Worm (Caenorhabditis elegans) whole organism, early embryonic: ENCODE measurements around the gene Y54G2A.52.
"Not testable (repeated sequence)": the region's sequence is repeated elsewhere in the genome, so short reads cannot be mapped to it uniquely, and the experiment has no call there.

Experiments
- B0310.2 ChIP-seq: sonication (generic microtip); optimal IDR thresholded peaks from 2 replicates; lab custom pipeline; 2016; ENCODE audit warnings: mild to moderate bottlenecking, missing genetic modification characterization, missing compliant biosample characterization
- F13C5.2 ChIP-seq: sonication (generic microtip); optimal IDR thresholded peaks from 2 replicates; lab custom pipeline; 2017; ENCODE audit warnings: mild to moderate bottlenecking, missing genetic modification characterization, inconsistent platforms, missing compliant biosample characterization
- aly-1 ChIP-seq: sonication (generic microtip); optimal IDR thresholded peaks from 2 replicates; lab custom pipeline; 2016; ENCODE audit warnings: missing genetic modification characterization, missing compliant biosample characterization
- ama-1 ChIP-seq: fragments of 150-350 bp; optimal IDR thresholded peaks from 2 replicates; lab custom pipeline; 2014
- ceh-13 ChIP-seq: fragments of 200-800 bp; sonication (Bioruptor generic); optimal IDR thresholded peaks from 2 replicates; lab custom pipeline; 2018; ENCODE audit warnings: mild to moderate bottlenecking, missing genetic modification characterization, missing compliant biosample characterization
- ceh-36 ChIP-seq: sonication (generic microtip); optimal IDR thresholded peaks from 2 replicates; lab custom pipeline; 2016; ENCODE audit warnings: missing genetic modification characterization, inconsistent platforms, missing compliant biosample characterization
- ets-7 ChIP-seq: sonication (generic microtip); optimal IDR thresholded peaks from 2 replicates; lab custom pipeline; 2016; ENCODE audit warnings: missing genotype, missing genetic modification characterization, missing compliant biosample characterization
- flt-1 ChIP-seq: fragments of 200-800 bp; sonication (Bioruptor generic); IDR thresholded peaks from 2 replicates; pipeline ENCODE4 v1.3.6; 2022; ENCODE audit warnings: missing genetic modification characterization, missing compliant biosample characterization
- hmbx-1 ChIP-seq: sonication (generic microtip); optimal IDR thresholded peaks from 2 replicates; lab custom pipeline; 2016; ENCODE audit warnings: mild to moderate bottlenecking, missing genetic modification characterization, missing compliant biosample characterization
- hmg-4 ChIP-seq: fragments of 200-800 bp; sonication (Bioruptor generic); optimal IDR thresholded peaks from 2 replicates; lab custom pipeline; 2018; ENCODE audit warnings: mild to moderate bottlenecking, missing genetic modification characterization, missing compliant biosample characterization
- hnd-1 ChIP-seq: sonication (generic microtip); optimal IDR thresholded peaks from 2 replicates; lab custom pipeline; 2016; ENCODE audit warnings: missing genetic modification characterization, missing compliant biosample characterization
- pes-1 ChIP-seq: fragments of 200-800 bp; sonication (Bioruptor generic); IDR thresholded peaks from 2 replicates; pipeline ENCODE4 v1.3.6; 2022; ENCODE audit warnings: missing genetic modification reagents, missing genetic modification characterization, missing compliant biosample characterization
- scrt-1 ChIP-seq: fragments of 200-800 bp; sonication (Bioruptor generic); IDR thresholded peaks from 2 replicates; pipeline ENCODE4 v1.3.6; 2022; ENCODE audit warnings: missing genetic modification characterization, missing compliant biosample characterization
- sea-1 ChIP-seq: fragments of 200-800 bp; sonication (Bioruptor generic); conservative IDR thresholded peaks from 2 replicates; pipeline ENCODE4 v1.3.6; 2022; ENCODE audit warnings: missing genetic modification characterization, missing compliant biosample characterization
- tbx-11 ChIP-seq: fragments of 200-800 bp; sonication (Bioruptor generic); IDR thresholded peaks from 2 replicates; pipeline ENCODE4 v1.3.6; 2022; ENCODE audit warnings: missing genetic modification characterization, missing compliant biosample characterization
- tbx-37 ChIP-seq: fragments of 200-800 bp; sonication (Bioruptor generic); conservative IDR thresholded peaks from 2 replicates; pipeline ENCODE4 v1.3.6; 2022; ENCODE audit warnings: missing genetic modification reagents, missing genetic modification characterization, missing compliant biosample characterization
- tra-4 ChIP-seq: sonication (generic microtip); optimal IDR thresholded peaks from 2 replicates; lab custom pipeline; 2017; ENCODE audit warnings: missing genetic modification characterization, missing compliant biosample characterization

Gene Y54G2A.52

DNA sequence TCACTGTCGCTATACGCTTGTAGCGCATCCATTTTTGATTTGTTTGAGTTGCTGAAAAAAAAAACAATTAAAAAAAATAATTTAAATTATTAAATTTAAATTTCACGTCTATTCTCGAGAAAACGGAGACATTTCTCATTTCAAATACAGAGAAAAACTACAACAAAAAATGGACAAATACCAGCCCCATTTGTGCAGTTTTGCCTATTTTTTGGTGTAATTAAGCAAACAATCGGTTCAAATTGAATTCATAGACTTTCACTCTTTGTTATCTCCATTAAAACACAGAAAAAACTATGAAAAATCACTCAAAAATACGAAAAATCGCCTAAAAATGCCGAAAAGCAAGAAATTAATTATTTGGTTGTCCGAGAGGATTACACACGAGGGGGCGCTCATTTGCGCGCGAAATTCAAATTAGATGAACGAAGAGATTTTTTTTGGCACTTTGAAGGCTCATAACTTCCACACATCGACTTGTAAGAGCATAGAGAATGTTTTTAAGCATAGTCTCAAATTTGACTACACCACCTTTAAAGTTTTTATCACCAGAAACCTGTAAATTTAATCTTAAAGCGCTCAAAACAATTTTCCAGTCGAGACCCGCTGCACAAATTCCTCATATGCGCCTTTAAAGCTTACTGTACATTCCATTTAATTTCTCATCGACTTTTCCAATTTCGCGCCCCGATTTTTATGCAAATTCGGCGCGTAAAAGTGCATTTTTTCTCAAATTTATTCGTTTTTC, 15.5 kb downstream of the Y54G2A.52 start, which contains the start of gene Y54G2A.12:
TSS of gene Y54G2A.12 (minus strand) at position 51 of the 748 bp plus-strand sequence.
- TF ChIP-seq sea-1 (no peak), B0310.2 (no peak), hnd-1 (tag; lab: Kevin White, UChicago) (no peak), ets-7 (tag; lab: Kevin White, UChicago) (no peak), scrt-1 (GFP tag; lab: Robert Waterston, UW) (no peak), ama-1 (lab: Kevin White, UChicago) (no peak), tra-4 (tag; lab: Kevin White, UChicago) (no peak), flt-1 (no peak), ceh-13 (no peak), F13C5.2 (tag; lab: Kevin White, UChicago) (no peak), aly-1 (tag; lab: Kevin White, UChicago) (no peak), hmg-4 (no peak), tbx-11 (GFP tag; lab: Robert Waterston, UW) (no peak), pes-1 (GFP tag; lab: Robert Waterston, UW) (no peak), ceh-36 (no peak), tbx-37 (GFP tag; lab: Robert Waterston, UW) (no peak), hmbx-1 (no peak)

ce11 chrIV:2777841-2778240, 20.6 kb downstream of the Y54G2A.52 start, which contains the start of gene Y54G2A.72:
Gene Y54G2A.72 (plus strand): TSS chrIV:2778141.
- TF ChIP-seq hmg-4; tbx-37 (GFP tag; lab: Robert Waterston, UW); ama-1 (lab: Kevin White, UChicago): not testable (repeated sequence)

DNA sequence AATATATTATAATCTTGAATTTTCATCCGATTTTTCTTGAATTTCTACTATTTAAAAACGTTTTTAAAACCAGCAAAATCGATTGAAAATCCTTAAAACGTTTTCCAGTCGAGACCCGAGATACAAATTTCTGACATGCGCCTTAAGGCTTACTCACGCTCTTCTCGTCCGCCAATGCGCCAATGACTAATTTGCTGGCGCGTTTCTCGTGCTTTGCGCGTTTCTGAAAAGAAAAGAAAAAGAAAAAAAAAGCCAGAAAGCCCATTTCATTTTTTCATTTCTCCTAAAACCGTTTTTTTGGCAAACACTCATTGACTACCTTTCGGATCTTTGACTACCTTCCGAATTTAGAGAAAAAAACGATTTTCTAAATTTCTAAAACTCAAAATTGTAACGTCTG, 21.8 kb downstream of the Y54G2A.52 start:
- no peak for TF ChIP-seq ceh-36
- no peak for TF ChIP-seq pes-1 (GFP tag; lab: Robert Waterston, UW)
- no peak for TF ChIP-seq tra-4 (tag; lab: Kevin White, UChicago)

DNA sequence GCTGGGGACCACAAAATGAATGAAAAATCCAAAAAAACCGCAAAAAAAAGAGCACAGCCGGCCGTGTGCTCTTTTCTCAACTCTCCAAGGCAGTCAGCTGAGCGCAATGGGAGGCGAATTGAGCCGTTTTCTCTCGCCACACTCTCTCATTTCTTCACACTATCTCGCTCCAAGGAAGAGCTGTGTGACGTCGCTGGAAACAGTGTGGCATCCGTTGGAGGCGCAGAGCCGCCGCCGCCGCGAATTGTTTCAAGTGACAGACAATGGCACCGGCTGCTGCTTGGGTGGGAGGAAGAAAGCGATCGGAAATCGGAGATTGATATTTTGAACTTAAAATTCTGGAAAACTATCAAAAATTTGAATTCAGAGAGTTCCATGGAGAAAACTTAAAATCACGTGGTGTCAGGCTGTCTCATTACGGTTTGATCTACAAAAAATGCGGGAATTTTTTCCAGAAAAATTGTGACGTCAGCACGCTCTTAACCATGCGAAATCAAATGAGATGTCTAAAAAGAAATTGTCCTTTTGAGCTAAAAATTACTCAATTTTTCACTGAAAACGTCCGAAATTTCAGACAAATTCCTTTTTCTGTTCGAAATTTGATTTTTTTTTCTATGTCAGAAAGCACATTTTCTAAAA, 22.4 kb downstream of the Y54G2A.52 start:
- TF ChIP-seq hmg-4, result no peak
- no peak for TF ChIP-seq flt-1
- TF ChIP-seq scrt-1 (GFP tag; lab: Robert Waterston, UW), result no peak
- TF ChIP-seq B0310.2, result no peak
- TF ChIP-seq tbx-11 (GFP tag; lab: Robert Waterston, UW), result no peak

- no peak for TF ChIP-seq hmbx-1
- TF ChIP-seq hnd-1 (tag; lab: Kevin White, UChicago), result no peak
- no peak for TF ChIP-seq flt-1
- TF ChIP-seq B0310.2, result no peak
- TF ChIP-seq pes-1 (GFP tag; lab: Robert Waterston, UW), result no peak
- no peak for TF ChIP-seq ets-7 (tag; lab: Kevin White, UChicago)
- no peak for TF ChIP-seq aly-1 (tag; lab: Kevin White, UChicago)
- TF ChIP-seq tbx-37 (GFP tag; lab: Robert Waterston, UW), result no peak
- no peak for TF ChIP-seq hmg-4
- TF ChIP-seq tbx-11 (GFP tag; lab: Robert Waterston, UW), result no peak
- TF ChIP-seq sea-1, result no peak
- TF ChIP-seq F13C5.2 (tag; lab: Kevin White, UChicago), result no peak
- TF ChIP-seq scrt-1 (GFP tag; lab: Robert Waterston, UW), result no peak
- no peak for TF ChIP-seq ceh-36
- TF ChIP-seq ceh-13, result no peak
- TF ChIP-seq tra-4 (tag; lab: Kevin White, UChicago), result no peak
- no peak for TF ChIP-seq ama-1 (lab: Kevin White, UChicago)
These were observed 24.0 kb downstream of the Y54G2A.52 start for ce11 chrIV:2774500-2774899.

- no peak for TF ChIP-seq sea-1
- TF ChIP-seq ama-1 (lab: Kevin White, UChicago), result no peak
- TF ChIP-seq B0310.2, result no peak
- no peak for TF ChIP-seq hmbx-1
- TF ChIP-seq aly-1 (tag; lab: Kevin White, UChicago), result no peak
- TF ChIP-seq pes-1 (GFP tag; lab: Robert Waterston, UW), result no peak
- no peak for TF ChIP-seq hmg-4
- no peak for TF ChIP-seq tbx-11 (GFP tag; lab: Robert Waterston, UW)
- no peak for TF ChIP-seq F13C5.2 (tag; lab: Kevin White, UChicago)
- TF ChIP-seq ets-7 (tag; lab: Kevin White, UChicago), result no peak
- no peak for TF ChIP-seq scrt-1 (GFP tag; lab: Robert Waterston, UW)
- TF ChIP-seq ceh-36, result no peak
These were observed 25.0 kb downstream of the Y54G2A.52 start for ce11 chrIV:2773382-2773979.

- TF ChIP-seq ceh-36 (no peak), B0310.2 (no peak), tbx-11 (GFP tag; lab: Robert Waterston, UW) (no peak), hnd-1 (tag; lab: Kevin White, UChicago) (no peak), tra-4 (tag; lab: Kevin White, UChicago) (no peak), ets-7 (tag; lab: Kevin White, UChicago) (no peak), pes-1 (GFP tag; lab: Robert Waterston, UW) (no peak), hmg-4 (no peak)
These were observed 26.2 kb downstream of the Y54G2A.52 start for ce11 chrIV:2772209-2772851.
